Fruit fly (Drosophila melanogaster) whole organism, embryonic: Measurements from ENCODE around the gene CycC.

Source experiments
- Adf1 ChIP-seq: fragments of 200-800 bp; sonication (Bioruptor generic); IDR thresholded peaks from 2 replicates; pipeline ENCODE4 v1.3.6; 2022; ENCODE audit warnings: missing biosample characterization, missing genetic modification characterization
- BEAF-32 ChIP-seq: fragments of 200-800 bp; sonication (Bioruptor generic); optimal IDR thresholded peaks from 3 replicates; lab custom pipeline; 2017; ENCODE audit warnings: missing biosample characterization, missing genetic modification characterization, mild to moderate bottlenecking, moderate library complexity, missing genetic modification reagents
- Bgb ChIP-seq: fragments of 200-800 bp; sonication (Bioruptor generic); IDR thresholded peaks from 2 replicates; pipeline ENCODE4 v1.3.6; 2022; ENCODE audit warnings: missing biosample characterization, missing genetic modification characterization; ENCODE audit not compliant: partially characterized antibody
- Blimp-1 ChIP-seq: fragments of 200-800 bp; sonication (Bioruptor generic); optimal IDR thresholded peaks from 3 replicates; lab custom pipeline; 2018; ENCODE audit warnings: missing biosample characterization, missing genetic modification characterization, mild to moderate bottlenecking, moderate library complexity, missing genetic modification reagents
- C15 ChIP-seq: fragments of 200-800 bp; sonication (Bioruptor generic); IDR thresholded peaks from 3 replicates; pipeline ENCODE4 v1.3.6; 2022; ENCODE audit warnings: missing biosample characterization, missing genetic modification characterization
- CG10267 ChIP-seq: fragments of 200-800 bp; sonication (Bioruptor generic); optimal IDR thresholded peaks from 2 replicates; lab custom pipeline; 2018; ENCODE audit warnings: missing biosample characterization, mild to moderate bottlenecking, missing genetic modification characterization, moderate library complexity
- CG10543 ChIP-seq: fragments of 200-800 bp; sonication (Bioruptor generic); optimal IDR thresholded peaks from 3 replicates; lab custom pipeline; 2017; ENCODE audit warnings: missing biosample characterization, mild to moderate bottlenecking, missing genetic modification characterization, moderate library complexity
- CG10979 ChIP-seq: fragments of 200-800 bp; sonication (Bioruptor generic); optimal IDR thresholded peaks from 2 replicates; lab custom pipeline; 2018; ENCODE audit warnings: missing biosample characterization, mild to moderate bottlenecking, missing genetic modification characterization, moderate library complexity
- CG12659 ChIP-seq: fragments of 200-800 bp; sonication (Bioruptor generic); optimal IDR thresholded peaks from 3 replicates; lab custom pipeline; 2017; ENCODE audit warnings: mild to moderate bottlenecking, missing biosample characterization, missing genetic modification reagents, missing genetic modification characterization
- CG13287 ChIP-seq: fragments of 200-800 bp; sonication (Bioruptor generic); IDR thresholded peaks from 2 replicates; pipeline ENCODE4 v1.3.6; 2022; ENCODE audit warnings: missing biosample characterization, missing genetic modification characterization; ENCODE audit not compliant: partially characterized antibody
- CG14710 ChIP-seq: fragments of 200-800 bp; sonication (Bioruptor generic); optimal IDR thresholded peaks from 3 replicates; lab custom pipeline; 2019; ENCODE audit warnings: missing biosample characterization, mild to moderate bottlenecking, missing genetic modification characterization, moderate library complexity
- CG15514 ChIP-seq: fragments of 200-800 bp; sonication (Bioruptor generic); optimal IDR thresholded peaks from 3 replicates; lab custom pipeline; 2017; ENCODE audit warnings: missing biosample characterization, missing genetic modification characterization, mild to moderate bottlenecking, moderate library complexity, missing genetic modification reagents
- CG17385 ChIP-seq: fragments of 200-800 bp; sonication (Bioruptor generic); optimal IDR thresholded peaks from 3 replicates; lab custom pipeline; 2018; ENCODE audit warnings: missing biosample characterization, mild to moderate bottlenecking, missing genetic modification characterization
- CG2120 ChIP-seq: fragments of 200-800 bp; sonication (Bioruptor generic); optimal IDR thresholded peaks from 3 replicates; lab custom pipeline; 2016; ENCODE audit warnings: missing biosample characterization, missing genetic modification characterization
- CG30020 ChIP-seq: fragments of 200-800 bp; optimal IDR thresholded peaks from 2 replicates; lab custom pipeline; 2019; ENCODE audit warnings: missing biosample characterization, mild to moderate bottlenecking, missing genetic modification characterization, moderate library complexity
- CG3281 ChIP-seq: fragments of 200-800 bp; sonication (Bioruptor generic); optimal IDR thresholded peaks from 3 replicates; lab custom pipeline; 2017; ENCODE audit warnings: missing biosample characterization, mild to moderate bottlenecking, missing genetic modification characterization
- CG34224 ChIP-seq: fragments of 200-800 bp; sonication (Bioruptor generic); IDR thresholded peaks from 3 replicates; pipeline ENCODE4 v1.3.6; 2022; ENCODE audit warnings: missing biosample characterization, missing genetic modification characterization; ENCODE audit not compliant: partially characterized antibody
- CG4424 ChIP-seq: fragments of 200-800 bp; sonication (Bioruptor generic); optimal IDR thresholded peaks from 3 replicates; lab custom pipeline; 2016; ENCODE audit warnings: missing biosample characterization, missing genetic modification characterization
- CG4820 ChIP-seq: fragments of 200-800 bp; sonication (Bioruptor generic); optimal IDR thresholded peaks from 3 replicates; lab custom pipeline; 2016; ENCODE audit warnings: missing biosample characterization, missing genetic modification characterization
- CG7271 ChIP-seq: fragments of 200-800 bp; sonication (Bioruptor generic); optimal IDR thresholded peaks from 2 replicates; lab custom pipeline; 2018; ENCODE audit warnings: missing biosample characterization, mild to moderate bottlenecking, missing genetic modification characterization, moderate library complexity
- CG9437 ChIP-seq: fragments of 200-800 bp; sonication (Bioruptor generic); optimal IDR thresholded peaks from 2 replicates; lab custom pipeline; 2018; ENCODE audit warnings: missing biosample characterization, mild to moderate bottlenecking, missing genetic modification characterization
- CTCF ChIP-seq: fragments of 200-800 bp; sonication (Bioruptor generic); optimal IDR thresholded peaks from 2 replicates; lab custom pipeline; 2017; ENCODE audit warnings: missing biosample characterization, mild to moderate bottlenecking, missing genetic modification characterization, moderate library complexity
- Chrac-16 ChIP-seq: fragments of 200-800 bp; sonication (Bioruptor generic); optimal IDR thresholded peaks from 3 replicates; lab custom pipeline; 2016; ENCODE audit warnings: missing biosample characterization, missing genetic modification characterization
- Dbx ChIP-seq: fragments of 200-800 bp; sonication (Bioruptor generic); IDR thresholded peaks from 3 replicates; pipeline ENCODE4 v1.3.6; 2022; ENCODE audit warnings: missing biosample characterization, missing genetic modification characterization
- Ets97D ChIP-seq: fragments of 200-800 bp; sonication (Bioruptor generic); optimal IDR thresholded peaks from 3 replicates; lab custom pipeline; 2016; ENCODE audit warnings: missing biosample characterization, missing genetic modification characterization
- Fer1 ChIP-seq: fragments of 200-800 bp; sonication (Bioruptor generic); optimal IDR thresholded peaks from 2 replicates; lab custom pipeline; 2017; ENCODE audit warnings: missing biosample characterization, mild to moderate bottlenecking, missing genetic modification characterization
- HLHmδ ChIP-seq: fragments of 200-800 bp; sonication (Bioruptor generic); optimal IDR thresholded peaks from 2 replicates; lab custom pipeline; 2018; ENCODE audit warnings: missing biosample characterization, mild to moderate bottlenecking, missing genetic modification characterization, moderate library complexity
- HmgZ ChIP-seq: fragments of 200-800 bp; sonication (Bioruptor generic); optimal IDR thresholded peaks from 2 replicates; lab custom pipeline; 2018; ENCODE audit warnings: missing biosample characterization, mild to moderate bottlenecking, missing genetic modification characterization
- MTF-1 ChIP-seq: fragments of 200-800 bp; sonication (Bioruptor generic); optimal IDR thresholded peaks from 2 replicates; lab custom pipeline; 2018; ENCODE audit warnings: missing biosample characterization, mild to moderate bottlenecking, missing genetic modification characterization, borderline replicate concordance
- Mad ChIP-seq: fragments of 200-800 bp; sonication (Bioruptor generic); optimal IDR thresholded peaks from 2 replicates; lab custom pipeline; 2016; ENCODE audit warnings: missing biosample characterization, missing genetic modification characterization
- Nf-YA ChIP-seq: fragments of 200-800 bp; sonication (Bioruptor generic); IDR thresholded peaks from 2 replicates; pipeline ENCODE4 v1.3.6; 2022; ENCODE audit warnings: missing biosample characterization, missing genetic modification characterization
- Pdp1 ChIP-seq, 2 experiments: fragments of 200-800 bp; sonication (Bioruptor generic); optimal IDR thresholded peaks; 3 replicates each; lab custom pipeline; 2016; ENCODE audit warnings: missing biosample characterization in 2 of 2, missing genetic modification characterization in 2 of 2, mild to moderate bottlenecking in 1 of 2, moderate library complexity in 1 of 2
- Scr ChIP-seq: fragments of 200-800 bp; sonication (Bioruptor generic); IDR thresholded peaks from 2 replicates; pipeline ENCODE4 v1.3.6; 2022; ENCODE audit warnings: missing biosample characterization, missing genetic modification characterization; ENCODE audit not compliant: partially characterized antibody
- Sin3A ChIP-seq: fragments of >200 bp; optimal IDR thresholded peaks from 2 replicates; lab custom pipeline; 2018
- Trl ChIP-seq, 3 experiments: fragments of >200 bp in 2 of 3; fragments of 200-800 bp in 1 of 3; sonication (Bioruptor generic) in 1 of 3; optimal IDR thresholded peaks; 2 replicates in 1 of 3; 3 replicates in 2 of 3; lab custom pipeline; 2016 to 2017; ENCODE audit warnings: missing biosample characterization in 1 of 3, missing genetic modification characterization in 1 of 3
- YL-1 ChIP-seq: fragments of 200-800 bp; sonication (Bioruptor generic); optimal IDR thresholded peaks from 3 replicates; lab custom pipeline; 2017; ENCODE audit warnings: missing biosample characterization, mild to moderate bottlenecking, missing genetic modification characterization
- amos ChIP-seq: fragments of 200-800 bp; sonication (Bioruptor generic); IDR thresholded peaks from 2 replicates; pipeline ENCODE4 v1.3.6; 2022; ENCODE audit warnings: missing biosample characterization, missing genetic modification characterization; ENCODE audit not compliant: partially characterized antibody
- bigmax ChIP-seq: fragments of 200-800 bp; sonication (Bioruptor generic); optimal IDR thresholded peaks from 2 replicates; lab custom pipeline; 2018; ENCODE audit warnings: missing biosample characterization, mild to moderate bottlenecking, missing genetic modification characterization
- chinmo ChIP-seq: fragments of 200-800 bp; sonication (Bioruptor generic); IDR thresholded peaks from 4 replicates; pipeline ENCODE4 v1.3.6; 2022; ENCODE audit warnings: missing biosample characterization, missing genetic modification characterization; ENCODE audit not compliant: partially characterized antibody
- danr ChIP-seq: fragments of 200-800 bp; sonication (Bioruptor generic); IDR thresholded peaks from 2 replicates; pipeline ENCODE4 v1.3.6; 2022; ENCODE audit warnings: missing biosample characterization, missing genetic modification characterization
- grn ChIP-seq: fragments of 200-800 bp; sonication (Bioruptor generic); optimal IDR thresholded peaks from 3 replicates; lab custom pipeline; 2017; ENCODE audit warnings: missing biosample characterization, missing genetic modification characterization
- nmo ChIP-seq: fragments of 200-800 bp; sonication (Bioruptor generic); optimal IDR thresholded peaks from 2 replicates; lab custom pipeline; 2018; ENCODE audit warnings: missing biosample characterization, mild to moderate bottlenecking, missing genetic modification characterization, moderate library complexity
- nom ChIP-seq: fragments of 200-800 bp; sonication (Bioruptor generic); optimal IDR thresholded peaks from 2 replicates; lab custom pipeline; 2017; ENCODE audit warnings: missing biosample characterization, missing genetic modification characterization, mild to moderate bottlenecking, moderate library complexity, missing genetic modification reagents
- pzg ChIP-seq: fragments of 200-800 bp; sonication (Bioruptor generic); optimal IDR thresholded peaks from 3 replicates; lab custom pipeline; 2018; ENCODE audit warnings: missing biosample characterization, mild to moderate bottlenecking, missing genetic modification characterization, moderate library complexity
- sob ChIP-seq: fragments of 200-800 bp; sonication (Bioruptor generic); IDR thresholded peaks from 2 replicates; pipeline ENCODE4 v1.3.6; 2022; ENCODE audit warnings: missing biosample characterization, missing genetic modification characterization
- stwl ChIP-seq: fragments of 200-800 bp; sonication (Bioruptor generic); optimal IDR thresholded peaks from 3 replicates; lab custom pipeline; 2018; ENCODE audit warnings: missing biosample characterization, mild to moderate bottlenecking, missing genetic modification characterization, moderate library complexity
- sug ChIP-seq: fragments of 200-800 bp; optimal IDR thresholded peaks from 2 replicates; lab custom pipeline; 2019; ENCODE audit warnings: missing biosample characterization, mild to moderate bottlenecking, missing genetic modification characterization, moderate library complexity
- trem ChIP-seq: fragments of 200-800 bp; optimal IDR thresholded peaks from 3 replicates; lab custom pipeline; 2019; ENCODE audit warnings: missing biosample characterization, mild to moderate bottlenecking, missing genetic modification characterization, moderate library complexity

CycC gene

DNA sequence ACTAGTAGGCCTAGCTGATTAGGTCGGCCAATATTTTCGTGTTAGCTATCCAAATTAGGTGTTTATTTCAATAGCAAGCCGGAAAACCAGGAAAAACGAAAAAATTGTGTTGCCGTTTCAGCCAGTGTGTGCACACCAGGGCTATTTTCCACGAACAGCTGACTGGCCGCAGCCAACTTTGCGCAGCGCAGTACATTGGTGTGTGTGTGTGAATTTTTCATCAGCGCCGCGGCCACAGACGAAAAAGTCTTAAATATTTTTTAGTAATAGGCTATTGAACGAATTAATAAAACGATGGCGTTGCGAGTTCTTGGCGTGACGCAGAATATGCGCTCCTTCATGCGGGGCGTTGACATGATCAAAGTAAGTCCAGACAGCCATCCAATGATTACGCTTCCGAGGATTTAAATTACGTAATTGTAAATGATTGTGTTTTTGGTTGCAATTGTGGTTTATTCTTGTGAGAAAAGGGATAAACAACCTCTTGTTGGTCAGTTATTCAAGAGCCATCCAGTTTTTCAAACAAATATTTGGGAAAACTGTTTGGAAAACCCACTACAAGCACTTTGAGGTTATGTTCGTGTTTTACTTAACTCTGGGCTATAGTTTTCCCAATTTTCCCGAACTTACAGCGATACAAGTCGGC lies at the start of gene CycC, which contains the start of gene UQCR-C1:
TSS of gene CycC (minus strand) at position 142 of the 646 bp plus-strand sequence.
TSS of gene UQCR-C1 (plus strand) at position 168 of the 646 bp plus-strand sequence.
- TF ChIP-seq CG10543 (GFP tag; lab: Kevin White, UChicago) (no peak), Trl (optimal IDR thresholded peaks at IDR 0.05; lab: Kevin White, UChicago) (no peak), Trl (GFP tag; optimal IDR thresholded peaks at IDR 0.05; lab: Kevin White, UChicago) (no peak), YL-1 (peak; percentile 97), MTF-1 (GFP tag; lab: Kevin White, UChicago) (peak; percentile 13), HmgZ (tag; lab: Kevin White, UChicago) (peak; percentile 41), CG34224 (GFP tag; lab: Robert Waterston, UW) (0 out of 3 replicates have a peak, but pooled peaks have one; percentile 31), CG30020 (peak; percentile 33), Scr (GFP tag; lab: Robert Waterston, UW) (peak; percentile 32; the same call in 1 of the 2 replicates), amos (GFP tag; lab: Robert Waterston, UW) (peak; percentile 19; the same call in 1 of the 2 replicates), CG12659 (GFP tag; lab: Kevin White, UChicago) (peak; percentile 23), sob (GFP tag; lab: Robert Waterston, UW) (no peak), Ets97D (GFP tag; lab: Kevin White, UChicago) (peak; percentile 33), BEAF-32 (peak; percentile 16), chinmo (GFP tag; lab: Robert Waterston, UW) (0 out of 4 replicates have a peak, but pooled peaks have one; percentile 42), CG10979 (tag; lab: Kevin White, UChicago) (peak; percentile 5), Dbx (GFP tag; lab: Robert Waterston, UW) (no peak), CG17385 (GFP tag; lab: Kevin White, UChicago) (peak; percentile 50), C15 (GFP tag; lab: Robert Waterston, UW) (no peak), sug (tag; lab: Kevin White, UChicago) (peak; percentile 25), Sin3A (lab: Kevin White, UChicago) (peak; percentile 38), CG10267 (tag; lab: Kevin White, UChicago) (peak; percentile 45), Adf1 (GFP tag; lab: Robert Waterston, UW) (peak; percentile 43), Nf-YA (GFP tag; lab: Robert Waterston, UW) (no peak), CG2120 (GFP tag; lab: Kevin White, UChicago) (no peak), Pdp1 (GFP tag; optimal IDR thresholded peaks at IDR 0.05; lab: Kevin White, UChicago) (peak in 1 of 2 experiments; percentile 98), CG9437 (GFP tag; lab: Kevin White, UChicago) (peak; percentile 57), Mad (no peak), CG14710 (peak; percentile 100), CG4820 (GFP tag; lab: Kevin White, UChicago) (no peak), CG15514 (GFP tag; lab: Kevin White, UChicago) (peak; percentile 46), nmo (GFP tag; lab: Kevin White, UChicago) (peak; percentile 22), HLHmδ (peak; percentile 38), trem (tag; lab: Kevin White, UChicago) (peak; percentile 25), nom (GFP tag; lab: Kevin White, UChicago) (peak; percentile 44), Bgb (peak; percentile 45; the same call in 1 of the 2 replicates), grn (GFP tag; lab: Kevin White, UChicago) (no peak), Blimp-1 (no peak), CG7271 (tag; lab: Kevin White, UChicago) (peak; percentile 4), CTCF (GFP tag; lab: Kevin White, UChicago) (peak; percentile 20), Chrac-16 (GFP tag; lab: Kevin White, UChicago) (no peak), Fer1 (GFP tag; lab: Kevin White, UChicago) (peak; percentile 34), danr (GFP tag; lab: Robert Waterston, UW) (no peak), stwl (tag; lab: Kevin White, UChicago) (peak; percentile 62), pzg (GFP tag; lab: Kevin White, UChicago) (peak; percentile 70), bigmax (GFP tag; lab: Kevin White, UChicago) (peak; percentile 89), CG4424 (GFP tag; lab: Kevin White, UChicago) (no peak), CG13287 (peak; percentile 32; the same call in 1 of the 2 replicates), CG3281 (GFP tag; lab: Kevin White, UChicago) (peak; percentile 31)
